Worm (Caenorhabditis elegans): ENCODE results near the gene sbds-1.

DNA sequence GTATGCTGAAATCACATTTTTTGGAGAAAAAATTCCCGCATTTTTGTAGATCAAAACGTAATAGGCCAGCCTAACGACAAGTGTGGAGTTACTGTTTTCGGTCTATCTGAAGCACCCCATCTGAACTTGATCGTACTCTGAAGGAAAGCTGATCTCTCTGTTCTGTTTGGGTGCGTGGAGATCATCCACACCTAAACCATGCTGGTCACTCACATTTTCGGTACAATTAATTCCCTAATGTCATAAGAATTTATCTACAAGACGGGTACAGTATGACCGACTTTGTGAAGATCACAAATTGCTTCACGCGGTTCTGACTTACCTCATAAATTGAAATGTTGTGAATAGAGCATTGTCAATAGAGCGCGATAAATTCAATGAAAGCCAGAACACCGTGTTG lies 11.7 kb upstream of the sbds-1 start:
- TF ChIP-seq F22D6.2 (tag; optimal IDR thresholded peaks at IDR 0.05) = no peak
- TF ChIP-seq Y56A3A.18 (GFP tag; IDR thresholded peaks at IDR 0.05) = no peak
- TF ChIP-seq ZK185.1 (tag; optimal IDR thresholded peaks at IDR 0.05; ENCODE audit: poor library complexity, severe bottlenecking) = no peak
- TF ChIP-seq hlh-12 (tag; optimal IDR thresholded peaks at IDR 0.05) = no peak
- TF ChIP-seq snpc-4 (GFP tag; optimal IDR thresholded peaks at IDR 0.05) = no peak
- no peak for TF ChIP-seq snpc-4 (tag; optimal IDR thresholded peaks at IDR 0.05)
- TF ChIP-seq akir-1 (GFP tag; optimal IDR thresholded peaks at IDR 0.05) = no peak
- TF ChIP-seq tlf-1 (GFP tag; optimal IDR thresholded peaks at IDR 0.05) = no peak
